Fruit fly (Drosophila melanogaster) whole organism, embryonic: ENCODE measurements around the gene vib.

ENCODE experiments used
- Atf6 ChIP-seq: fragments of 200-800 bp; sonication (Bioruptor generic); IDR thresholded peaks from 2 replicates; pipeline ENCODE4 v1.3.6; 2022; ENCODE audit warnings: missing biosample characterization, missing genetic modification characterization
- Blimp-1 ChIP-seq: fragments of 200-800 bp; sonication (Bioruptor generic); optimal IDR thresholded peaks from 3 replicates; lab custom pipeline; 2018; ENCODE audit warnings: missing biosample characterization, missing genetic modification characterization, mild to moderate bottlenecking, moderate library complexity, missing genetic modification reagents
- CG10366 ChIP-seq: fragments of 200-800 bp; sonication (Bioruptor generic); IDR thresholded peaks from 2 replicates; pipeline ENCODE4 v1.3.6; 2022; ENCODE audit warnings: missing biosample characterization, missing genetic modification characterization
- CG10431 ChIP-seq: fragments of 200-800 bp; sonication (Bioruptor generic); optimal IDR thresholded peaks from 3 replicates; lab custom pipeline; 2018; ENCODE audit warnings: missing biosample characterization, mild to moderate bottlenecking, missing genetic modification characterization
- CG11560 ChIP-seq: fragments of 200-800 bp; sonication (Bioruptor generic); IDR thresholded peaks from 3 replicates; pipeline ENCODE4 v1.3.6; 2022; ENCODE audit warnings: missing biosample characterization, missing genetic modification characterization
- CG12769 ChIP-seq: fragments of 200-800 bp; sonication (Bioruptor generic); optimal IDR thresholded peaks from 2 replicates; lab custom pipeline; 2019; ENCODE audit warnings: missing biosample characterization, mild to moderate bottlenecking, missing genetic modification characterization, moderate library complexity
- CG13123 ChIP-seq: fragments of 200-800 bp; sonication (Bioruptor generic); optimal IDR thresholded peaks from 2 replicates; lab custom pipeline; 2016; ENCODE audit warnings: missing biosample characterization, missing genetic modification characterization
- CG13775 ChIP-seq: fragments of 200-800 bp; sonication (Bioruptor generic); optimal IDR thresholded peaks from 3 replicates; lab custom pipeline; 2017; ENCODE audit warnings: missing biosample characterization, mild to moderate bottlenecking, missing genetic modification characterization
- CG17359 ChIP-seq: fragments of 200-800 bp; sonication (Bioruptor generic); optimal IDR thresholded peaks from 3 replicates; lab custom pipeline; 2018; ENCODE audit warnings: missing biosample characterization, mild to moderate bottlenecking, missing genetic modification characterization, moderate library complexity
- CG17361 ChIP-seq: fragments of 200-800 bp; sonication (Bioruptor generic); IDR thresholded peaks from 3 replicates; pipeline ENCODE4 v1.3.6; 2022; ENCODE audit warnings: missing biosample characterization, missing genetic modification characterization
- CG17802 ChIP-seq: fragments of 200-800 bp; sonication (Bioruptor generic); optimal IDR thresholded peaks from 2 replicates; lab custom pipeline; 2018; ENCODE audit warnings: missing biosample characterization, mild to moderate bottlenecking, missing genetic modification characterization, moderate library complexity
- CG2120 ChIP-seq: fragments of 200-800 bp; sonication (Bioruptor generic); optimal IDR thresholded peaks from 3 replicates; lab custom pipeline; 2016; ENCODE audit warnings: missing biosample characterization, missing genetic modification characterization
- CG2199 ChIP-seq: fragments of 200-800 bp; sonication (Bioruptor generic); IDR thresholded peaks from 3 replicates; pipeline ENCODE4 v1.3.6; 2022; ENCODE audit warnings: missing biosample characterization, missing genetic modification characterization
- CG30403 ChIP-seq: fragments of 200-800 bp; sonication (Bioruptor generic); optimal IDR thresholded peaks from 3 replicates; lab custom pipeline; 2016; ENCODE audit warnings: missing biosample characterization, missing genetic modification characterization
- CG3065 ChIP-seq: fragments of 200-800 bp; sonication (Bioruptor generic); optimal IDR thresholded peaks from 2 replicates; lab custom pipeline; 2016; ENCODE audit warnings: missing biosample characterization, missing genetic modification characterization
- CG32767 ChIP-seq: fragments of 200-800 bp; sonication (Bioruptor generic); IDR thresholded peaks from 2 replicates; pipeline ENCODE4 v1.3.6; 2022; ENCODE audit warnings: missing biosample characterization, missing genetic modification characterization
- CG32772 ChIP-seq: fragments of 200-800 bp; sonication (Bioruptor generic); IDR thresholded peaks from 2 replicates; pipeline ENCODE4 v1.3.6; 2022; ENCODE audit warnings: missing biosample characterization, missing genetic modification characterization
- CG34422 ChIP-seq: fragments of 200-800 bp; sonication (Bioruptor generic); IDR thresholded peaks from 3 replicates; pipeline ENCODE4 v1.3.6; 2022; ENCODE audit warnings: missing biosample characterization, missing genetic modification characterization
- CG4404 ChIP-seq: fragments of 200-800 bp; sonication (Bioruptor generic); IDR thresholded peaks from 2 replicates; pipeline ENCODE4 v1.3.6; 2022; ENCODE audit warnings: missing biosample characterization, missing genetic modification characterization
- CG4707 ChIP-seq: fragments of 200-800 bp; sonication (Bioruptor generic); optimal IDR thresholded peaks from 2 replicates; lab custom pipeline; 2018; ENCODE audit warnings: missing biosample characterization, mild to moderate bottlenecking, missing genetic modification characterization, moderate library complexity
- CG8359 ChIP-seq: fragments of 200-800 bp; sonication (Bioruptor generic); optimal IDR thresholded peaks from 2 replicates; lab custom pipeline; 2017; ENCODE audit warnings: missing biosample characterization, mild to moderate bottlenecking, missing genetic modification characterization, borderline replicate concordance
- CG9437 ChIP-seq: fragments of 200-800 bp; sonication (Bioruptor generic); optimal IDR thresholded peaks from 2 replicates; lab custom pipeline; 2018; ENCODE audit warnings: missing biosample characterization, mild to moderate bottlenecking, missing genetic modification characterization
- CrebB ChIP-seq: fragments of 200-800 bp; sonication (Bioruptor generic); optimal IDR thresholded peaks from 3 replicates; lab custom pipeline; 2018; ENCODE audit warnings: missing biosample characterization, mild to moderate bottlenecking, missing genetic modification characterization
- Dek ChIP-seq: fragments of 200-800 bp; sonication (Bioruptor generic); optimal IDR thresholded peaks from 3 replicates; lab custom pipeline; 2019; ENCODE audit warnings: missing biosample characterization, mild to moderate bottlenecking, missing genetic modification characterization, moderate library complexity
- Dll ChIP-seq: fragments of 200-800 bp; sonication (Bioruptor generic); IDR thresholded peaks from 4 replicates; pipeline ENCODE4 v1.3.6; 2022; ENCODE audit warnings: missing biosample characterization, missing genetic modification characterization; ENCODE audit not compliant: partially characterized antibody
- HHEX ChIP-seq: fragments of 200-800 bp; sonication (Bioruptor generic); optimal IDR thresholded peaks from 3 replicates; lab custom pipeline; 2017; ENCODE audit warnings: missing biosample characterization, mild to moderate bottlenecking, missing genetic modification characterization, missing genetic modification reagents
- Opbp ChIP-seq: fragments of 200-800 bp; sonication (Bioruptor generic); IDR thresholded peaks from 3 replicates; pipeline ENCODE4 v1.3.6; 2022; ENCODE audit warnings: missing biosample characterization, missing genetic modification characterization; ENCODE audit not compliant: partially characterized antibody
- PHDP ChIP-seq: fragments of 200-800 bp; sonication (Bioruptor generic); optimal IDR thresholded peaks from 3 replicates; lab custom pipeline; 2018; ENCODE audit warnings: missing biosample characterization, mild to moderate bottlenecking, missing genetic modification characterization, moderate library complexity
- Rfx ChIP-seq: fragments of 200-800 bp; sonication (Bioruptor generic); IDR thresholded peaks from 2 replicates; pipeline ENCODE4 v1.3.6; 2022; ENCODE audit warnings: missing biosample characterization, missing genetic modification characterization
- Sin3A ChIP-seq: fragments of >200 bp; optimal IDR thresholded peaks from 2 replicates; lab custom pipeline; 2018
- Xrp1 ChIP-seq: fragments of 200-800 bp; sonication (Bioruptor generic); IDR thresholded peaks from 2 replicates; pipeline ENCODE4 v1.3.6; 2022; ENCODE audit warnings: missing biosample characterization, missing genetic modification characterization
- az2 ChIP-seq: fragments of 200-800 bp; sonication (Bioruptor generic); optimal IDR thresholded peaks from 3 replicates; lab custom pipeline; 2016; ENCODE audit warnings: missing biosample characterization, missing genetic modification characterization
- chinmo ChIP-seq: fragments of 200-800 bp; sonication (Bioruptor generic); IDR thresholded peaks from 4 replicates; pipeline ENCODE4 v1.3.6; 2022; ENCODE audit warnings: missing biosample characterization, missing genetic modification characterization; ENCODE audit not compliant: partially characterized antibody
- chm ChIP-seq: fragments of 200-800 bp; sonication (Bioruptor generic); IDR thresholded peaks from 2 replicates; pipeline ENCODE4 v1.3.6; 2022; ENCODE audit warnings: missing biosample characterization, missing genetic modification characterization
- crol ChIP-seq: fragments of 200-800 bp; sonication (Bioruptor generic); IDR thresholded peaks from 2 replicates; pipeline ENCODE4 v1.3.6; 2022; ENCODE audit warnings: missing biosample characterization, missing genetic modification characterization
- dysf ChIP-seq: fragments of 200-800 bp; sonication (Bioruptor generic); IDR thresholded peaks from 3 replicates; pipeline ENCODE4 v1.3.6; 2022; ENCODE audit warnings: missing biosample characterization, missing genetic modification characterization
- ems ChIP-seq: fragments of 200-800 bp; sonication (Bioruptor generic); optimal IDR thresholded peaks from 3 replicates; lab custom pipeline; 2016; ENCODE audit warnings: missing biosample characterization, missing genetic modification characterization
- gcm2 ChIP-seq: fragments of 200-800 bp; sonication (Bioruptor generic); optimal IDR thresholded peaks from 2 replicates; lab custom pipeline; 2016; ENCODE audit warnings: missing biosample characterization, missing genetic modification characterization
- gsb-n ChIP-seq: fragments of 200-800 bp; sonication (Bioruptor generic); optimal IDR thresholded peaks from 3 replicates; lab custom pipeline; 2018; ENCODE audit warnings: missing biosample characterization, mild to moderate bottlenecking, missing genetic modification characterization
- kni ChIP-seq: fragments of 200-800 bp; sonication (Bioruptor generic); optimal IDR thresholded peaks from 3 replicates; lab custom pipeline; 2017; ENCODE audit warnings: mild to moderate bottlenecking, missing biosample characterization, missing genetic modification reagents, missing genetic modification characterization
- nmo ChIP-seq: fragments of 200-800 bp; sonication (Bioruptor generic); optimal IDR thresholded peaks from 2 replicates; lab custom pipeline; 2018; ENCODE audit warnings: missing biosample characterization, mild to moderate bottlenecking, missing genetic modification characterization, moderate library complexity
- pfk ChIP-seq: fragments of 200-800 bp; sonication (Bioruptor generic); optimal IDR thresholded peaks from 2 replicates; lab custom pipeline; 2018; ENCODE audit warnings: missing biosample characterization, mild to moderate bottlenecking, missing genetic modification characterization, moderate library complexity
- psq ChIP-seq: fragments of 200-800 bp; sonication (Bioruptor generic); optimal IDR thresholded peaks from 2 replicates; lab custom pipeline; 2017; ENCODE audit warnings: missing biosample characterization, missing genetic modification characterization
- scrt ChIP-seq: fragments of 200-800 bp; sonication (Bioruptor generic); optimal IDR thresholded peaks from 2 replicates; lab custom pipeline; 2018; ENCODE audit warnings: missing biosample characterization, mild to moderate bottlenecking, missing genetic modification characterization, moderate library complexity
- sd ChIP-seq: fragments of 200-800 bp; sonication (Bioruptor generic); optimal IDR thresholded peaks from 3 replicates; lab custom pipeline; 2018; ENCODE audit warnings: missing biosample characterization, mild to moderate bottlenecking, missing genetic modification characterization, moderate library complexity
- sens ChIP-seq: fragments of 200-800 bp; sonication (Bioruptor generic); peaks from one replicate; lab custom pipeline; 2016; ENCODE audit warnings: missing biosample characterization, missing genetic modification characterization
- unc-4 ChIP-seq: fragments of 200-800 bp; sonication (Bioruptor generic); IDR thresholded peaks from 2 replicates; pipeline ENCODE4 v1.3.6; 2022; ENCODE audit warnings: missing biosample characterization, missing genetic modification characterization; ENCODE audit not compliant: partially characterized antibody
- wdn ChIP-seq: fragments of 200-800 bp; sonication (Bioruptor generic); IDR thresholded peaks from 2 replicates; pipeline ENCODE4 v1.3.6; 2022; ENCODE audit warnings: missing biosample characterization, missing genetic modification characterization
- zf30C ChIP-seq: fragments of 200-800 bp; sonication (Bioruptor generic); optimal IDR thresholded peaks from 3 replicates; lab custom pipeline; 2018; ENCODE audit warnings: missing biosample characterization, mild to moderate bottlenecking, missing genetic modification characterization

vib gene

dm6 chr3R:19166077-19166778 is 60.2 kb downstream of the vib start:
- TF ChIP-seq zf30C (GFP tag; lab: Kevin White, UChicago) (no peak), chinmo (GFP tag; lab: Robert Waterston, UW) (peak; percentile 55; the same call in 1 of the 4 replicates), chm (GFP tag; lab: Robert Waterston, UW) (0 out of 2 replicates have a peak, but pooled peaks have one; percentile 17), CG13775 (GFP tag; lab: Kevin White, UChicago) (peak; percentile 0), scrt (GFP tag; lab: Kevin White, UChicago) (peak; percentile 82), CG3065 (GFP tag; lab: Kevin White, UChicago) (no peak), gsb-n (tag; lab: Kevin White, UChicago) (peak; percentile 1), CG2120 (GFP tag; lab: Kevin White, UChicago) (peak; percentile 31), Atf6 (GFP tag; lab: Robert Waterston, UW) (no peak), CG9437 (GFP tag; lab: Kevin White, UChicago) (no peak), Rfx (GFP tag; lab: Robert Waterston, UW) (peak; percentile 13; the same call in 1 of the 2 replicates), gcm2 (GFP tag; lab: Kevin White, UChicago) (no peak), CG12769 (tag; lab: Kevin White, UChicago) (peak; percentile 35), sens (GFP tag; lab: Kevin White, UChicago) (peak; percentile 83), CG4404 (no peak), unc-4 (GFP tag; lab: Robert Waterston, UW) (peak; percentile 10; the same call in 1 of the 2 replicates), CG13123 (no peak), pfk (no peak), CG17361 (GFP tag; lab: Robert Waterston, UW) (0 out of 3 replicates have a peak, but pooled peaks have one; percentile 11), Sin3A (lab: Kevin White, UChicago) (no peak), sd (peak; percentile 60), dysf (GFP tag; lab: Robert Waterston, UW) (no peak), Dek (tag; lab: Kevin White, UChicago) (peak; percentile 30), CG11560 (tag; lab: Robert Waterston, UW) (no peak), CG32772 (GFP tag; lab: Robert Waterston, UW) (0 out of 2 replicates have a peak, but pooled peaks have one; percentile 28), CG17802 (no peak), CG2199 (GFP tag; lab: Robert Waterston, UW) (0 out of 3 replicates have a peak, but pooled peaks have one; percentile 35), CG10431 (GFP tag; lab: Kevin White, UChicago) (peak; percentile 52), az2 (GFP tag; lab: Kevin White, UChicago) (peak; percentile 62), CrebB (tag; lab: Kevin White, UChicago) (no peak), PHDP (tag; lab: Kevin White, UChicago) (peak; percentile 34), CG17359 (tag; lab: Kevin White, UChicago) (no peak), crol (GFP tag; lab: Robert Waterston, UW) (peak; percentile 40; the same call in 1 of the 2 replicates), Opbp (GFP tag; lab: Robert Waterston, UW) (no peak), CG32767 (GFP tag; lab: Robert Waterston, UW) (no peak; the same call in 1 of the 2 replicates), nmo (GFP tag; lab: Kevin White, UChicago) (no peak), CG10366 (GFP tag; lab: Robert Waterston, UW) (no peak), HHEX (no peak), CG8359 (GFP tag; lab: Kevin White, UChicago) (no peak), CG30403 (GFP tag; lab: Kevin White, UChicago) (no peak), Xrp1 (peak; percentile 24; the same call in 1 of the 2 replicates), Dll (GFP tag; lab: Robert Waterston, UW) (0 out of 4 replicates have a peak, but pooled peaks have one; percentile 19), kni (GFP tag; lab: Kevin White, UChicago) (peak; percentile 75), Blimp-1 (GFP tag; lab: Kevin White, UChicago) (peak; percentile 63), CG34422 (no peak), psq (GFP tag; lab: Kevin White, UChicago) (peak; percentile 32), ems (GFP tag; lab: Kevin White, UChicago) (no peak), CG4707 (GFP tag; lab: Kevin White, UChicago) (peak; percentile 27), wdn (GFP tag; lab: Robert Waterston, UW) (no peak)
